Fruit fly (Drosophila melanogaster) whole organism, embryonic: Measurements from ENCODE around the gene CG42693.

Source experiments
- CG32772 ChIP-seq: fragments of 200-800 bp; sonication (Bioruptor generic); IDR thresholded peaks from 2 replicates; pipeline ENCODE4 v1.3.6; 2022; ENCODE audit warnings: missing biosample characterization, missing genetic modification characterization
- Fer3 ChIP-seq: fragments of 200-800 bp; sonication (Bioruptor generic); optimal IDR thresholded peaks from 2 replicates; lab custom pipeline; 2018; ENCODE audit warnings: missing biosample characterization, mild to moderate bottlenecking, missing genetic modification characterization, moderate library complexity
- Sox100B ChIP-seq: fragments of 200-800 bp; sonication (Bioruptor generic); optimal IDR thresholded peaks from 3 replicates; lab custom pipeline; 2018; ENCODE audit warnings: missing biosample characterization, mild to moderate bottlenecking, missing genetic modification characterization
- Usf ChIP-seq: fragments of 200-800 bp; sonication (Bioruptor generic); optimal IDR thresholded peaks from 2 replicates; lab custom pipeline; 2017; ENCODE audit warnings: missing genotype, missing biosample characterization, missing genetic modification characterization
- hkb ChIP-seq, 2 experiments: fragments of 200-800 bp in 1 of 2; fragments of >200 bp in 1 of 2; sonication (Bioruptor generic) in 1 of 2; IDR thresholded peaks in 1 of 2; optimal IDR thresholded peaks in 1 of 2; 2 replicates each; pipeline versions ENCODE4 v1.3.6 to Lab custom; 2017 to 2022; ENCODE audit warnings: missing biosample characterization in 1 of 2, missing genetic modification characterization in 1 of 2
- psq ChIP-seq: fragments of 200-800 bp; sonication (Bioruptor generic); optimal IDR thresholded peaks from 2 replicates; lab custom pipeline; 2017; ENCODE audit warnings: missing biosample characterization, missing genetic modification characterization

DNA sequence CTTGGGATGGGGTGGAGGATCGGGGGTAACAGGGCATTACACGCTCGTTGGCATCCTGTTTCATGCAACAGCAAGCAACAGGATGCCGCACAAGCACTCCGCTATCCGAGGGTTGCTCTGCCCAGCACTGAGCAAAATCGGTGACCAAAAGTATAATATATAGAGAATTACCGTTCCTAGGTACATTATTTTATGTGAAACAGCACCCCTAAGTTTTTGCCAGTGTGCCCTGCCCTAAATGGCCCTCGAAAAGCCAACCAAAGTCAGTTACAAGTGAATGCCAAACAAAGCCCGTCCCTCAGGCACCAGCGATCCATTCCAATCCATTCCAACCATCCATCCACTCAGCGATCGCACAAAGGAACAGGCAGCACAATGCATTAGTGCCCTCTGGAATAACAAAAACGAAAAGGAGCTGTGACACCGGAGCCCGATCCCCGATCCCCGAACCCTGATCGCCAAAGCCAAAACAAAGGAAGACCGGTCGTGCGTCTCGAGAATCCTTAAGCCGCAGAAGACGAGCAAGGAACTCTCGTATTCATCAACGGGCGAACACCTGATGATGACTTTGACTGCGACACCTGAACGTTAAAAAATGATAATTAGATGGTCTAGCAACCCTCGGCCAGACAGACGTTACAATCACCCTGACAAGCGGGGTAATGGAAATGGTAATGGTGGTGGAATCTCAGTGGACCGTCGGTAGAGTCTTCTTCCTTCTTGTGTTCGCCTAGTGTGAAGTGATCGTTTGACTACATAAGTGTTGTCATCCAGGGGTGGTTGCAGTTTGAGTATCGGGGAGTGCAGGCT is 24.9 kb downstream of the CG42693 start:
- TF ChIP-seq CG32772 (GFP tag; lab: Robert Waterston, UW) (no peak), Sox100B (GFP tag; lab: Kevin White, UChicago) (no peak), hkb (optimal IDR thresholded peaks at IDR 0.05; lab: Kevin White, UChicago) (no peak), hkb (GFP tag; IDR thresholded peaks at IDR 0.05; lab: Robert Waterston, UW) (no peak), Fer3 (tag; lab: Kevin White, UChicago) (no peak), Usf (GFP tag; lab: Kevin White, UChicago) (no peak), psq (no peak)
